Worm (Caenorhabditis elegans): Measurements from ENCODE around the gene B0547.2.

ce11 chrIV:5605225-5605624, 40.6 kb upstream of the B0547.2 start:
- no peak for TF ChIP-seq W03F9.2 (tag; optimal IDR thresholded peaks at IDR 0.05)
- no peak for TF ChIP-seq dao-5 (tag; optimal IDR thresholded peaks at IDR 0.05)
- TF ChIP-seq him-1 (tag; optimal IDR thresholded peaks at IDR 0.05), result no peak
